Fruit fly (Drosophila melanogaster): ENCODE measurements around the gene Lint-O.

The Lint-O gene

DNA sequence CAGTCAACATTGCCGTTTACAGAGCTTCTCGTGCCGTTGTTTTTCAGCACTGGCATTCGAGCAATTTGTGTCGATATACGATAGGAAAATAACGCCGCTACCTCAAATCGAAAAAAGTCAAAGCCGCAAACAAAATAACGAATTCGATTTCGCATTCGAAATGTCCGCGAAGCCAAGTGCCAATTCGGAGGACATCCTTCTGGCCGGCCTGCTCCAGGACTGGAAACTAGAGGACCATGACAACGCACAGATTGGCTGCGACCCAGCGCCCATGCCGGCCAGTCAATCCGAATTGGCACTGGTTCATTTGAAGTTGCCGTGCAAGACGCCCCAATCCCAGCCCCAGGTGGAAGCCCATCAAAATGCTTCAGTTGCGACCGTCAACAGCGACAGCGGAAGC lies 16.2 kb downstream of the Lint-O start (continued):
- peak; percentile 42 for TF ChIP-seq CG13424 (tag; optimal IDR thresholded peaks at IDR 0.05)
- no peak for TF ChIP-seq CG13894 (tag; optimal IDR thresholded peaks at IDR 0.05)
- TF ChIP-seq CG15269 (tag; optimal IDR thresholded peaks at IDR 0.05): no peak
- TF ChIP-seq wek (GFP tag; optimal IDR thresholded peaks at IDR 0.05): no peak
- peak; percentile 60 for TF ChIP-seq Myb (GFP tag; optimal IDR thresholded peaks at IDR 0.05)
- peak; percentile 63 for TF ChIP-seq Dref (GFP tag; IDR thresholded peaks at IDR 0.05)
- 0 out of 3 replicates have a peak, but pooled peaks have one; percentile 11 for TF ChIP-seq vnd (GFP tag; IDR thresholded peaks at IDR 0.05; ENCODE audit: partially characterized antibody)
- TF ChIP-seq MBD-R2 (GFP tag; IDR thresholded peaks at IDR 0.05): peak; percentile 54
- TF ChIP-seq nerfin-1 (tag; optimal IDR thresholded peaks at IDR 0.05): no peak
- TF ChIP-seq YL-1 (GFP tag; optimal IDR thresholded peaks at IDR 0.05): no peak
- no peak for TF ChIP-seq Aef1 (GFP tag; IDR thresholded peaks at IDR 0.05)
- TF ChIP-seq CTCF (GFP tag; optimal IDR thresholded peaks at IDR 0.05): no peak
- TF ChIP-seq CG10274 (GFP tag; optimal IDR thresholded peaks at IDR 0.05): no peak
- TF ChIP-seq sob (GFP tag; IDR thresholded peaks at IDR 0.05): no peak
- peak; percentile 48 for TF ChIP-seq BEAF-32 (GFP tag; optimal IDR thresholded peaks at IDR 0.05)
- TF ChIP-seq Hr39 (optimal IDR thresholded peaks at IDR 0.05): no peak
- peak; percentile 50 for TF ChIP-seq pzg (GFP tag; optimal IDR thresholded peaks at IDR 0.05)
- TF ChIP-seq ash1 (GFP tag; optimal IDR thresholded peaks at IDR 0.05): no peak
- no peak for TF ChIP-seq br (optimal IDR thresholded peaks at IDR 0.05)
- no peak for TF ChIP-seq CG31388 (GFP tag; optimal IDR thresholded peaks at IDR 0.05)
- peak; percentile 48 for TF ChIP-seq CG2116 (GFP tag; optimal IDR thresholded peaks at IDR 0.05)
- no peak for TF ChIP-seq CG17829 (tag; optimal IDR thresholded peaks at IDR 0.05)
- TF ChIP-seq pfk (GFP tag; optimal IDR thresholded peaks at IDR 0.05): no peak
- no peak for TF ChIP-seq sens (GFP tag)
- no peak for TF ChIP-seq Kr (GFP tag; optimal IDR thresholded peaks at IDR 0.05)
- no peak for TF ChIP-seq CG9876 (GFP tag; optimal IDR thresholded peaks at IDR 0.05)
- TF ChIP-seq trh (GFP tag; optimal IDR thresholded peaks at IDR 0.05): no peak
- TF ChIP-seq CG1024 (GFP tag; IDR thresholded peaks at IDR 0.05): no peak
- TF ChIP-seq Doc3 (GFP tag; IDR thresholded peaks at IDR 0.05; ENCODE audit: partially characterized antibody): 0 out of 3 replicates have a peak, but pooled peaks have one; percentile 36
- 0 out of 3 replicates have a peak, but pooled peaks have one; percentile 5 for TF ChIP-seq CG7963 (GFP tag; IDR thresholded peaks at IDR 0.05; ENCODE audit: partially characterized antibody)
- TF ChIP-seq Dp (GFP tag; optimal IDR thresholded peaks at IDR 0.05): peak; percentile 71
- no peak for TF ChIP-seq Xrp1 (GFP tag; IDR thresholded peaks at IDR 0.05)
- TF ChIP-seq CG2875 (GFP tag; optimal IDR thresholded peaks at IDR 0.05): no peak
- no peak for TF ChIP-seq CG9437 (GFP tag; optimal IDR thresholded peaks at IDR 0.05)
- no peak for TF ChIP-seq CG10979 (tag; optimal IDR thresholded peaks at IDR 0.05)
- 0 out of 3 replicates have a peak, but pooled peaks have one; percentile 45 for TF ChIP-seq dysf (GFP tag; IDR thresholded peaks at IDR 0.05)
- TF ChIP-seq CG1832 (GFP tag; optimal IDR thresholded peaks at IDR 0.05): no peak
- TF ChIP-seq yki (optimal IDR thresholded peaks at IDR 0.05): no peak
- TF ChIP-seq gfzf (GFP tag; optimal IDR thresholded peaks at IDR 0.05): peak; percentile 17
- no peak for TF ChIP-seq insv (GFP tag; optimal IDR thresholded peaks at IDR 0.05)
- peak; percentile 98 for TF ChIP-seq CG15514 (GFP tag; optimal IDR thresholded peaks at IDR 0.05)
- peak; percentile 28; the same call in 1 of the 3 replicates for TF ChIP-seq Opbp (GFP tag; IDR thresholded peaks at IDR 0.05; ENCODE audit: partially characterized antibody)
- peak; percentile 58 for TF ChIP-seq Dll (GFP tag; IDR thresholded peaks at IDR 0.05; ENCODE audit: partially characterized antibody)
- TF ChIP-seq unc-4 (GFP tag; IDR thresholded peaks at IDR 0.05; ENCODE audit: partially characterized antibody): peak; percentile 43; the same call in 1 of the 2 replicates
- TF ChIP-seq CG7786 (GFP tag; optimal IDR thresholded peaks at IDR 0.05): peak; percentile 32
- peak; percentile 56 for TF ChIP-seq HLH4C (GFP tag; IDR thresholded peaks at IDR 0.05; ENCODE audit: partially characterized antibody)
- TF ChIP-seq bsh (GFP tag; optimal IDR thresholded peaks at IDR 0.05): no peak
- TF ChIP-seq knrl (GFP tag; IDR thresholded peaks at IDR 0.05; ENCODE audit: partially characterized antibody): peak; percentile 64
- peak; percentile 19; the same call in 1 of the 2 replicates for TF ChIP-seq lmd (GFP tag; IDR thresholded peaks at IDR 0.05)
- TF ChIP-seq ab (GFP tag; optimal IDR thresholded peaks at IDR 0.05): no peak
- peak; percentile 6 for TF ChIP-seq HmgZ (tag; optimal IDR thresholded peaks at IDR 0.05)
